Worm (Caenorhabditis elegans): ENCODE data around the gene rsp-4.

DNA sequence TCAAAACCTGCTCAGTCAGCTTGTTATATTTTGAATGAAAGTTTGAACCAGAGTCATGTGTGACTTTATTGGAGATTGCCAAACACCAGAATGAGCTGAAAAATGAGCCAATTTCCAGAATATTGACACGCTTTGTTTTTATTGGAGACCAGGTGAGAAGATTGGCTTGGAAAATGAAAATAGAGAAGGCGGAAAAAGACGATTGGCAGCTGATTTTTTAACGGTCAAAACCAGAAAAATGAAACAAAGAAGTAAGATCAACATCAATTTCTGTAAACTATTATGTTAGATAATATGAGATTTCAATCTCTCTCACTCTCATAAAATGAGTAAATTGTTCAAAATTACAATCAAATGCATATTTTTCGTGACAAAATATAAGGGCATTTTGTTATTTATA lies 44.4 kb upstream of the rsp-4 start, which contains the start of gene srx-114:
- TF ChIP-seq ceh-13 (GFP tag; optimal IDR thresholded peaks at IDR 0.05) (no peak), pes-1 (GFP tag; IDR thresholded peaks at IDR 0.05) (no peak), ama-1 (optimal IDR thresholded peaks at IDR 0.05) (no peak), hmbx-1 (tag; optimal IDR thresholded peaks at IDR 0.05) (no peak), tbx-37 (GFP tag; conservative IDR thresholded peaks at IDR 0.05) (no peak), B0310.2 (tag; optimal IDR thresholded peaks at IDR 0.05) (no peak), flt-1 (GFP tag; IDR thresholded peaks at IDR 0.05) (no peak), hnd-1 (tag; optimal IDR thresholded peaks at IDR 0.05) (no peak), ets-7 (tag; optimal IDR thresholded peaks at IDR 0.05) (no peak), tra-4 (tag; optimal IDR thresholded peaks at IDR 0.05) (no peak), F13C5.2 (tag; optimal IDR thresholded peaks at IDR 0.05) (no peak), hmg-4 (GFP tag; optimal IDR thresholded peaks at IDR 0.05) (no peak), ceh-36 (tag; optimal IDR thresholded peaks at IDR 0.05) (no peak), aly-1 (tag; optimal IDR thresholded peaks at IDR 0.05) (no peak)
